Fruit fly (Drosophila melanogaster) whole organism, embryonic: ENCODE data around the gene Ugt305A1.

Source experiments
- Asciz ChIP-seq: fragments of 200-800 bp; sonication (Bioruptor generic); optimal IDR thresholded peaks from 2 replicates; lab custom pipeline; 2017; ENCODE audit warnings: missing biosample characterization, mild to moderate bottlenecking, missing genetic modification characterization, missing genetic modification reagents
- Bdp1 ChIP-seq: fragments of 200-800 bp; sonication (Bioruptor generic); optimal IDR thresholded peaks from 3 replicates; lab custom pipeline; 2016; ENCODE audit warnings: missing biosample characterization, missing genetic modification characterization
- CG10267 ChIP-seq: fragments of 200-800 bp; sonication (Bioruptor generic); optimal IDR thresholded peaks from 2 replicates; lab custom pipeline; 2018; ENCODE audit warnings: missing biosample characterization, mild to moderate bottlenecking, missing genetic modification characterization, moderate library complexity
- CG11085 ChIP-seq: fragments of 200-800 bp; sonication (Bioruptor generic); IDR thresholded peaks from 2 replicates; pipeline ENCODE4 v1.3.6; 2022; ENCODE audit warnings: missing biosample characterization, missing genetic modification characterization
- CG12236 ChIP-seq: fragments of 200-800 bp; sonication (Bioruptor generic); optimal IDR thresholded peaks from 2 replicates; lab custom pipeline; 2016; ENCODE audit warnings: missing biosample characterization, missing genetic modification characterization
- CG12391 ChIP-seq: fragments of 200-800 bp; sonication (Bioruptor generic); optimal IDR thresholded peaks from 3 replicates; lab custom pipeline; 2018; ENCODE audit warnings: missing biosample characterization, mild to moderate bottlenecking, missing genetic modification characterization, moderate library complexity
- CG13123 ChIP-seq: fragments of 200-800 bp; sonication (Bioruptor generic); optimal IDR thresholded peaks from 2 replicates; lab custom pipeline; 2016; ENCODE audit warnings: missing biosample characterization, missing genetic modification characterization
- CG13775 ChIP-seq: fragments of 200-800 bp; sonication (Bioruptor generic); optimal IDR thresholded peaks from 3 replicates; lab custom pipeline; 2017; ENCODE audit warnings: missing biosample characterization, mild to moderate bottlenecking, missing genetic modification characterization
- CG1529 ChIP-seq: fragments of 200-800 bp; sonication (Bioruptor generic); optimal IDR thresholded peaks from 3 replicates; lab custom pipeline; 2018; ENCODE audit warnings: missing biosample characterization, missing genetic modification characterization
- CG18011 ChIP-seq: fragments of 200-800 bp; sonication (Bioruptor generic); optimal IDR thresholded peaks from 2 replicates; lab custom pipeline; 2017; ENCODE audit warnings: missing biosample characterization, missing genetic modification characterization, mild to moderate bottlenecking, moderate library complexity, missing genotype
- CG18599 ChIP-seq: fragments of 200-800 bp; sonication (Bioruptor generic); optimal IDR thresholded peaks from 3 replicates; lab custom pipeline; 2017; ENCODE audit warnings: missing biosample characterization, missing genetic modification characterization, mild to moderate bottlenecking, moderate library complexity, missing genetic modification reagents
- CG34422 ChIP-seq: fragments of 200-800 bp; sonication (Bioruptor generic); IDR thresholded peaks from 3 replicates; pipeline ENCODE4 v1.3.6; 2022; ENCODE audit warnings: missing biosample characterization, missing genetic modification characterization
- CG5180 ChIP-seq: fragments of 200-800 bp; sonication (Bioruptor generic); optimal IDR thresholded peaks from 3 replicates; lab custom pipeline; 2017; ENCODE audit warnings: missing biosample characterization, missing genetic modification characterization, mild to moderate bottlenecking, moderate library complexity, missing genetic modification reagents
- CG7357 ChIP-seq: fragments of 200-800 bp; sonication (Bioruptor generic); IDR thresholded peaks from 3 replicates; pipeline ENCODE4 v1.3.6; 2022; ENCODE audit warnings: missing biosample characterization, missing genetic modification characterization
- CG7372 ChIP-seq: fragments of 200-800 bp; sonication (Bioruptor generic); IDR thresholded peaks from 2 replicates; pipeline ENCODE4 v1.3.6; 2022; ENCODE audit warnings: missing biosample characterization, missing genetic modification characterization
- CG7928 ChIP-seq: fragments of 200-800 bp; sonication (Bioruptor generic); optimal IDR thresholded peaks from 2 replicates; lab custom pipeline; 2017; ENCODE audit warnings: missing biosample characterization, mild to moderate bottlenecking, missing genetic modification characterization
- CG8765 ChIP-seq: fragments of 200-800 bp; sonication (Bioruptor generic); IDR thresholded peaks from 2 replicates; pipeline ENCODE4 v1.3.6; 2022; ENCODE audit warnings: missing biosample characterization, missing genetic modification characterization
- CG9609 ChIP-seq: fragments of 200-800 bp; sonication (Bioruptor generic); optimal IDR thresholded peaks from 3 replicates; lab custom pipeline; 2016; ENCODE audit warnings: missing biosample characterization, missing genetic modification characterization
- CoRest ChIP-seq: fragments of 200-800 bp; sonication (Bioruptor generic); optimal IDR thresholded peaks from 3 replicates; lab custom pipeline; 2018; ENCODE audit warnings: missing biosample characterization, mild to moderate bottlenecking, missing genetic modification characterization, moderate library complexity
- Dip2 ChIP-seq: fragments of 200-800 bp; sonication (Bioruptor generic); IDR thresholded peaks from 2 replicates; pipeline ENCODE4 v1.3.6; 2022; ENCODE audit warnings: missing biosample characterization, missing genetic modification characterization
- ERR ChIP-seq: fragments of 200-800 bp; sonication (Bioruptor generic); optimal IDR thresholded peaks from 2 replicates; lab custom pipeline; 2016; ENCODE audit warnings: missing biosample characterization, missing genetic modification characterization
- Hmx ChIP-seq: fragments of 200-800 bp; sonication (Bioruptor generic); optimal IDR thresholded peaks from 2 replicates; lab custom pipeline; 2016; ENCODE audit warnings: missing biosample characterization, missing genetic modification characterization
- Hr78 ChIP-seq, 2 experiments: fragments of 200-800 bp in 1 of 2; fragments of >200 bp in 1 of 2; sonication (Bioruptor generic) in 1 of 2; optimal IDR thresholded peaks; 2 replicates each; lab custom pipeline; 2017 to 2019; ENCODE audit warnings: missing biosample characterization in 2 of 2, missing genetic modification characterization in 2 of 2, mild to moderate bottlenecking in 1 of 2, moderate library complexity in 1 of 2
- MBD-R2 ChIP-seq: fragments of 200-800 bp; sonication (Bioruptor generic); IDR thresholded peaks from 2 replicates; pipeline ENCODE4 v1.3.6; 2022; ENCODE audit warnings: missing biosample characterization, missing genetic modification characterization
- MTF-1 ChIP-seq: fragments of 200-800 bp; sonication (Bioruptor generic); optimal IDR thresholded peaks from 2 replicates; lab custom pipeline; 2018; ENCODE audit warnings: missing biosample characterization, mild to moderate bottlenecking, missing genetic modification characterization, borderline replicate concordance
- Myb ChIP-seq: fragments of 200-800 bp; sonication (Bioruptor generic); optimal IDR thresholded peaks from 2 replicates; lab custom pipeline; 2016; ENCODE audit warnings: missing biosample characterization, missing genetic modification characterization
- Neu2 ChIP-seq: fragments of 200-800 bp; sonication (Bioruptor generic); optimal IDR thresholded peaks from 3 replicates; lab custom pipeline; 2016; ENCODE audit warnings: missing biosample characterization, missing genetic modification characterization, borderline replicate concordance
- Stat92E ChIP-seq, 3 experiments: fragments of >200 bp in 2 of 3; fragments of 200-800 bp in 1 of 3; sonication (Bioruptor generic) in 1 of 3; optimal IDR thresholded peaks; 2 replicates each; lab custom pipeline; 2017 to 2019; ENCODE audit warnings: missing biosample characterization in 3 of 3, missing genetic modification characterization in 3 of 3, mild to moderate bottlenecking in 1 of 3, moderate library complexity in 1 of 3
- az2 ChIP-seq: fragments of 200-800 bp; sonication (Bioruptor generic); optimal IDR thresholded peaks from 3 replicates; lab custom pipeline; 2016; ENCODE audit warnings: missing biosample characterization, missing genetic modification characterization
- bowl ChIP-seq: fragments of 200-800 bp; sonication (Bioruptor generic); IDR thresholded peaks from 2 replicates; pipeline ENCODE4 v1.3.6; 2022; ENCODE audit warnings: missing biosample characterization, missing genetic modification characterization
- br ChIP-seq: fragments of >200 bp; optimal IDR thresholded peaks from 2 replicates; lab custom pipeline; 2017
- cg ChIP-seq: fragments of 200-800 bp; sonication (Bioruptor generic); optimal IDR thresholded peaks from 3 replicates; lab custom pipeline; 2019; ENCODE audit warnings: missing biosample characterization, mild to moderate bottlenecking, missing genetic modification characterization, moderate library complexity
- crol ChIP-seq: fragments of 200-800 bp; sonication (Bioruptor generic); IDR thresholded peaks from 2 replicates; pipeline ENCODE4 v1.3.6; 2022; ENCODE audit warnings: missing biosample characterization, missing genetic modification characterization
- dan ChIP-seq: fragments of 200-800 bp; sonication (Bioruptor generic); IDR thresholded peaks from 2 replicates; pipeline ENCODE4 v1.3.6; 2022; ENCODE audit warnings: missing biosample characterization, missing genetic modification characterization
- fd102C ChIP-seq: fragments of 200-800 bp; sonication (Bioruptor generic); optimal IDR thresholded peaks from 2 replicates; lab custom pipeline; 2018; ENCODE audit warnings: missing biosample characterization, mild to moderate bottlenecking, missing genetic modification characterization, moderate library complexity
- gem ChIP-seq: fragments of 200-800 bp; sonication (Bioruptor generic); optimal IDR thresholded peaks from 2 replicates; lab custom pipeline; 2019; ENCODE audit warnings: missing biosample characterization, mild to moderate bottlenecking, missing genetic modification characterization, moderate library complexity
- her ChIP-seq: fragments of 200-800 bp; sonication (Bioruptor generic); optimal IDR thresholded peaks from 2 replicates; lab custom pipeline; 2016; ENCODE audit warnings: missing biosample characterization, missing genetic modification characterization
- insv ChIP-seq, 2 experiments: fragments of 200-800 bp; sonication (Bioruptor generic); optimal IDR thresholded peaks; 3 replicates each; lab custom pipeline; 2016 to 2018; ENCODE audit warnings: missing biosample characterization in 2 of 2, missing genetic modification characterization in 2 of 2
- kni ChIP-seq: fragments of 200-800 bp; sonication (Bioruptor generic); optimal IDR thresholded peaks from 3 replicates; lab custom pipeline; 2017; ENCODE audit warnings: mild to moderate bottlenecking, missing biosample characterization, missing genetic modification reagents, missing genetic modification characterization
- mld ChIP-seq: fragments of 200-800 bp; sonication (Bioruptor generic); IDR thresholded peaks from 3 replicates; pipeline ENCODE4 v1.3.6; 2022; ENCODE audit warnings: missing biosample characterization, missing genetic modification characterization; ENCODE audit not compliant: partially characterized antibody
- nmo ChIP-seq: fragments of 200-800 bp; sonication (Bioruptor generic); optimal IDR thresholded peaks from 2 replicates; lab custom pipeline; 2018; ENCODE audit warnings: missing biosample characterization, mild to moderate bottlenecking, missing genetic modification characterization, moderate library complexity
- org-1 ChIP-seq: fragments of 200-800 bp; sonication (Bioruptor generic); optimal IDR thresholded peaks from 2 replicates; lab custom pipeline; 2017; ENCODE audit warnings: missing biosample characterization, missing genetic modification characterization
- rib ChIP-seq: fragments of 200-800 bp; sonication (Bioruptor generic); IDR thresholded peaks from 2 replicates; pipeline ENCODE4 v1.3.6; 2022; ENCODE audit warnings: missing biosample characterization, missing genetic modification characterization
- ro ChIP-seq: fragments of 200-800 bp; sonication (Bioruptor generic); IDR thresholded peaks from 2 replicates; pipeline ENCODE4 v1.3.6; 2022; ENCODE audit warnings: missing biosample characterization, missing genetic modification characterization
- sd ChIP-seq: fragments of 200-800 bp; sonication (Bioruptor generic); optimal IDR thresholded peaks from 3 replicates; lab custom pipeline; 2018; ENCODE audit warnings: missing biosample characterization, mild to moderate bottlenecking, missing genetic modification characterization, moderate library complexity
- stc ChIP-seq: fragments of 200-800 bp; sonication (Bioruptor generic); IDR thresholded peaks from 2 replicates; pipeline ENCODE4 v1.3.6; 2022; ENCODE audit warnings: missing biosample characterization, missing genetic modification characterization
- tx ChIP-seq: fragments of 200-800 bp; sonication (Bioruptor generic); optimal IDR thresholded peaks from 2 replicates; lab custom pipeline; 2016; ENCODE audit warnings: missing biosample characterization, missing genetic modification characterization
- vfl ChIP-seq: fragments of 200-800 bp; sonication (Bioruptor generic); optimal IDR thresholded peaks from 2 replicates; lab custom pipeline; 2016; ENCODE audit warnings: missing biosample characterization, missing genetic modification characterization
- zfh1 ChIP-seq: fragments of 200-800 bp; sonication (Bioruptor generic); IDR thresholded peaks from 3 replicates; pipeline ENCODE4 v1.3.6; 2022; ENCODE audit warnings: missing biosample characterization, missing genetic modification characterization
- zfh2 ChIP-seq: fragments of 200-800 bp; sonication (Bioruptor generic); optimal IDR thresholded peaks from 2 replicates; lab custom pipeline; 2016; ENCODE audit warnings: missing biosample characterization, missing genetic modification characterization

The Ugt305A1 gene

dm6 chr3L:4102496-4103257, 43.1 kb downstream of the Ugt305A1 start, which contains the start of gene CG14995 (continued):
- TF ChIP-seq CG12391 (tag; lab: Kevin White, UChicago): peak; percentile 0
- no peak for TF ChIP-seq CG13775
- TF ChIP-seq sd (tag; lab: Kevin White, UChicago): peak; percentile 79
- no peak for TF ChIP-seq CG1529 (GFP tag; lab: Kevin White, UChicago)
- TF ChIP-seq CoRest (tag; lab: Kevin White, UChicago): no peak
- no peak for TF ChIP-seq MTF-1 (GFP tag; lab: Kevin White, UChicago)
- no peak for TF ChIP-seq Stat92E (GFP tag; optimal IDR thresholded peaks at IDR 0.05; lab: Kevin White, UChicago)
- peak; percentile 5 for TF ChIP-seq CG10267
- TF ChIP-seq org-1 (GFP tag; lab: Kevin White, UChicago): no peak
- TF ChIP-seq Asciz: no peak
- no peak for TF ChIP-seq CG8765 (GFP tag; lab: Robert Waterston, UW)
- TF ChIP-seq Hmx: no peak
- TF ChIP-seq br (lab: Kevin White, UChicago): no peak
- TF ChIP-seq CG5180 (GFP tag; lab: Kevin White, UChicago): peak; percentile 51
- no peak for TF ChIP-seq az2
- TF ChIP-seq vfl: no peak
- peak; percentile 35 for TF ChIP-seq CG18599 (GFP tag; lab: Kevin White, UChicago)
- TF ChIP-seq bowl: no peak
- no peak for TF ChIP-seq CG13123 (GFP tag; lab: Kevin White, UChicago)
- no peak; the same call in 1 of the 2 replicates for TF ChIP-seq stc (GFP tag; lab: Robert Waterston, UW)
- TF ChIP-seq crol (GFP tag; lab: Robert Waterston, UW): no peak
- peak; percentile 87 for TF ChIP-seq cg (GFP tag; lab: Kevin White, UChicago)
- TF ChIP-seq MBD-R2 (GFP tag; lab: Robert Waterston, UW): 0 out of 2 replicates have a peak, but pooled peaks have one; percentile 21
- TF ChIP-seq fd102C: no peak
- TF ChIP-seq ERR: no peak
- no peak for TF ChIP-seq rib (GFP tag; lab: Robert Waterston, UW)
- TF ChIP-seq zfh1 (GFP tag; lab: Robert Waterston, UW): no peak
- TF ChIP-seq gem (tag; lab: Kevin White, UChicago): no peak
- TF ChIP-seq CG12236 (GFP tag; lab: Kevin White, UChicago): no peak
- TF ChIP-seq insv (GFP tag; optimal IDR thresholded peaks at IDR 0.05; lab: Kevin White, UChicago): no peak
- TF ChIP-seq Myb (GFP tag; lab: Kevin White, UChicago): peak; percentile 62
- TF ChIP-seq zfh2 (GFP tag; lab: Kevin White, UChicago): no peak
- TF ChIP-seq Neu2 (GFP tag; lab: Kevin White, UChicago): no peak
- TF ChIP-seq kni (GFP tag; lab: Kevin White, UChicago): peak; percentile 56
- TF ChIP-seq CG7928 (GFP tag; lab: Kevin White, UChicago): no peak
- TF ChIP-seq CG18011: no peak
- no peak for TF ChIP-seq CG7372 (GFP tag; lab: Robert Waterston, UW)
- TF ChIP-seq CG34422 (GFP tag; lab: Robert Waterston, UW): peak; percentile 75; the same call in 1 of the 3 replicates
- no peak for TF ChIP-seq ro
- TF ChIP-seq CG9609: no peak
- TF ChIP-seq Dip2 (GFP tag; lab: Robert Waterston, UW): no peak
- TF ChIP-seq Bdp1 (GFP tag; lab: Kevin White, UChicago): no peak
- no peak for TF ChIP-seq her (GFP tag; lab: Kevin White, UChicago)
- no peak for TF ChIP-seq tx (GFP tag; lab: Kevin White, UChicago)
- TF ChIP-seq mld (GFP tag; lab: Robert Waterston, UW): no peak
- TF ChIP-seq dan: no peak
- TF ChIP-seq CG7357: no peak
- no peak for TF ChIP-seq nmo (GFP tag; lab: Kevin White, UChicago)
- TF ChIP-seq CG11085 (GFP tag; lab: Robert Waterston, UW): no peak
- TF ChIP-seq Hr78 (GFP tag; optimal IDR thresholded peaks at IDR 0.05; lab: Kevin White, UChicago): no peak
